Fruit fly (Drosophila melanogaster) whole organism, embryonic: ENCODE results near the gene Trm1.
A peak's percentile ranks its signal among the peaks of the same experiment; 100 is the strongest.

Experiments
- Atf3 ChIP-seq: fragments of 200-800 bp; sonication (Bioruptor generic); optimal IDR thresholded peaks from 3 replicates; lab custom pipeline; 2016; ENCODE audit warnings: missing biosample characterization, missing genetic modification characterization
- Bgb ChIP-seq: fragments of 200-800 bp; sonication (Bioruptor generic); IDR thresholded peaks from 2 replicates; pipeline ENCODE4 v1.3.6; 2022; ENCODE audit warnings: missing biosample characterization, missing genetic modification characterization; ENCODE audit not compliant: partially characterized antibody
- CG1024 ChIP-seq: fragments of 200-800 bp; sonication (Bioruptor generic); IDR thresholded peaks from 2 replicates; pipeline ENCODE4 v1.3.6; 2022; ENCODE audit warnings: missing biosample characterization, missing genetic modification characterization
- CG11504 ChIP-seq: fragments of 200-800 bp; sonication (Bioruptor generic); optimal IDR thresholded peaks from 3 replicates; lab custom pipeline; 2019; ENCODE audit warnings: missing biosample characterization, mild to moderate bottlenecking, missing genetic modification characterization, moderate library complexity
- CG12236 ChIP-seq: fragments of 200-800 bp; sonication (Bioruptor generic); optimal IDR thresholded peaks from 2 replicates; lab custom pipeline; 2016; ENCODE audit warnings: missing biosample characterization, missing genetic modification characterization
- CG13123 ChIP-seq: fragments of 200-800 bp; sonication (Bioruptor generic); optimal IDR thresholded peaks from 2 replicates; lab custom pipeline; 2016; ENCODE audit warnings: missing biosample characterization, missing genetic modification characterization
- CG15514 ChIP-seq: fragments of 200-800 bp; sonication (Bioruptor generic); optimal IDR thresholded peaks from 3 replicates; lab custom pipeline; 2017; ENCODE audit warnings: missing biosample characterization, missing genetic modification characterization, mild to moderate bottlenecking, moderate library complexity, missing genetic modification reagents
- CG16863 ChIP-seq: fragments of 200-800 bp; sonication (Bioruptor generic); optimal IDR thresholded peaks from 3 replicates; lab custom pipeline; 2016; ENCODE audit warnings: missing biosample characterization, missing genetic modification characterization
- CG17186 ChIP-seq: fragments of 200-800 bp; sonication (Bioruptor generic); optimal IDR thresholded peaks from 3 replicates; lab custom pipeline; 2017; ENCODE audit warnings: missing biosample characterization, missing genetic modification reagents, missing genetic modification characterization
- CG18476 ChIP-seq: fragments of 200-800 bp; sonication (Bioruptor generic); optimal IDR thresholded peaks from 2 replicates; lab custom pipeline; 2016; ENCODE audit warnings: missing biosample characterization, mild to moderate bottlenecking, missing genetic modification characterization
- CG30020 ChIP-seq: fragments of 200-800 bp; optimal IDR thresholded peaks from 2 replicates; lab custom pipeline; 2019; ENCODE audit warnings: missing biosample characterization, mild to moderate bottlenecking, missing genetic modification characterization, moderate library complexity
- CG3163 ChIP-seq: fragments of 200-800 bp; sonication (Bioruptor generic); optimal IDR thresholded peaks from 3 replicates; lab custom pipeline; 2016; ENCODE audit warnings: missing biosample characterization, missing genetic modification characterization
- CG34376 ChIP-seq: fragments of 200-800 bp; sonication (Bioruptor generic); optimal IDR thresholded peaks from 2 replicates; lab custom pipeline; 2018; ENCODE audit warnings: missing biosample characterization, mild to moderate bottlenecking, missing genetic modification characterization
- CG42726 ChIP-seq: fragments of 200-800 bp; sonication (Bioruptor generic); IDR thresholded peaks from 2 replicates; pipeline ENCODE4 v1.3.6; 2022; ENCODE audit warnings: missing biosample characterization, missing genetic modification characterization; ENCODE audit not compliant: partially characterized antibody
- CG4404 ChIP-seq: fragments of 200-800 bp; sonication (Bioruptor generic); IDR thresholded peaks from 2 replicates; pipeline ENCODE4 v1.3.6; 2022; ENCODE audit warnings: missing biosample characterization, missing genetic modification characterization
- CG4424 ChIP-seq: fragments of 200-800 bp; sonication (Bioruptor generic); optimal IDR thresholded peaks from 3 replicates; lab custom pipeline; 2016; ENCODE audit warnings: missing biosample characterization, missing genetic modification characterization
- CG6272 ChIP-seq: fragments of 200-800 bp; sonication (Bioruptor generic); IDR thresholded peaks from 2 replicates; pipeline ENCODE4 v1.3.6; 2022; ENCODE audit warnings: missing biosample characterization, missing genetic modification characterization
- CG7745 ChIP-seq: fragments of 200-800 bp; sonication (Bioruptor generic); optimal IDR thresholded peaks from 2 replicates; lab custom pipeline; 2018; ENCODE audit warnings: missing biosample characterization, mild to moderate bottlenecking, missing genetic modification characterization, moderate library complexity
- CG8478 ChIP-seq: fragments of >200 bp; optimal IDR thresholded peaks from 2 replicates; lab custom pipeline; 2018
- CG9437 ChIP-seq: fragments of 200-800 bp; sonication (Bioruptor generic); optimal IDR thresholded peaks from 2 replicates; lab custom pipeline; 2018; ENCODE audit warnings: missing biosample characterization, mild to moderate bottlenecking, missing genetic modification characterization
- Deaf1 ChIP-seq: fragments of 200-800 bp; optimal IDR thresholded peaks from 3 replicates; lab custom pipeline; 2019; ENCODE audit warnings: missing biosample characterization, mild to moderate bottlenecking, missing genetic modification characterization, moderate library complexity
- GATAe ChIP-seq: fragments of 200-800 bp; sonication (Bioruptor generic); conservative IDR thresholded peaks from 2 replicates; pipeline ENCODE4 v1.3.6; 2022; ENCODE audit warnings: missing biosample characterization, missing genetic modification characterization
- HLH54F ChIP-seq: fragments of 200-800 bp; sonication (Bioruptor generic); optimal IDR thresholded peaks from 3 replicates; lab custom pipeline; 2016; ENCODE audit warnings: missing biosample characterization, missing genetic modification characterization
- Jarid2 ChIP-seq: fragments of 200-800 bp; sonication (Bioruptor generic); optimal IDR thresholded peaks from 3 replicates; lab custom pipeline; 2017; ENCODE audit warnings: mild to moderate bottlenecking, missing biosample characterization, missing genetic modification reagents, missing genetic modification characterization
- NFAT ChIP-seq: fragments of 200-800 bp; sonication (Bioruptor generic); IDR thresholded peaks from 2 replicates; pipeline ENCODE4 v1.3.6; 2022; ENCODE audit warnings: missing biosample characterization, missing genetic modification characterization
- Spps ChIP-seq: fragments of 200-800 bp; sonication (Bioruptor generic); optimal IDR thresholded peaks from 2 replicates; lab custom pipeline; 2018; ENCODE audit warnings: missing biosample characterization, mild to moderate bottlenecking, missing genetic modification characterization
- Trl ChIP-seq, 3 experiments: fragments of >200 bp in 2 of 3; fragments of 200-800 bp in 1 of 3; sonication (Bioruptor generic) in 1 of 3; optimal IDR thresholded peaks; 2 replicates in 1 of 3; 3 replicates in 2 of 3; lab custom pipeline; 2016 to 2017; ENCODE audit warnings: missing biosample characterization in 1 of 3, missing genetic modification characterization in 1 of 3
- bowl ChIP-seq: fragments of 200-800 bp; sonication (Bioruptor generic); IDR thresholded peaks from 2 replicates; pipeline ENCODE4 v1.3.6; 2022; ENCODE audit warnings: missing biosample characterization, missing genetic modification characterization
- br ChIP-seq: fragments of >200 bp; optimal IDR thresholded peaks from 2 replicates; lab custom pipeline; 2017
- chinmo ChIP-seq: fragments of 200-800 bp; sonication (Bioruptor generic); IDR thresholded peaks from 4 replicates; pipeline ENCODE4 v1.3.6; 2022; ENCODE audit warnings: missing biosample characterization, missing genetic modification characterization; ENCODE audit not compliant: partially characterized antibody
- corto ChIP-seq: fragments of 200-800 bp; sonication (Bioruptor generic); optimal IDR thresholded peaks from 2 replicates; lab custom pipeline; 2016; ENCODE audit warnings: missing biosample characterization, mild to moderate bottlenecking, missing genetic modification characterization, moderate library complexity
- exex ChIP-seq: fragments of 200-800 bp; sonication (Bioruptor generic); optimal IDR thresholded peaks from 4 replicates; lab custom pipeline; 2018; ENCODE audit warnings: missing biosample characterization, mild to moderate bottlenecking, missing genetic modification characterization, moderate library complexity
- gem ChIP-seq: fragments of 200-800 bp; sonication (Bioruptor generic); optimal IDR thresholded peaks from 2 replicates; lab custom pipeline; 2019; ENCODE audit warnings: missing biosample characterization, mild to moderate bottlenecking, missing genetic modification characterization, moderate library complexity
- gsb ChIP-seq: fragments of 200-800 bp; sonication (Bioruptor generic); IDR thresholded peaks from 2 replicates; pipeline ENCODE4 v1.3.6; 2022; ENCODE audit warnings: missing biosample characterization, missing genetic modification characterization
- gsb-n ChIP-seq: fragments of 200-800 bp; sonication (Bioruptor generic); optimal IDR thresholded peaks from 3 replicates; lab custom pipeline; 2018; ENCODE audit warnings: missing biosample characterization, mild to moderate bottlenecking, missing genetic modification characterization
- hbn ChIP-seq: fragments of 200-800 bp; sonication (Bioruptor generic); IDR thresholded peaks from 2 replicates; pipeline ENCODE4 v1.3.6; 2022; ENCODE audit warnings: missing biosample characterization, missing genetic modification characterization; ENCODE audit not compliant: partially characterized antibody
- kay ChIP-seq: fragments of 200-800 bp; sonication (Bioruptor generic); optimal IDR thresholded peaks from 2 replicates; lab custom pipeline; 2016; ENCODE audit warnings: missing biosample characterization, missing genetic modification characterization
- lab ChIP-seq: fragments of 200-800 bp; sonication (Bioruptor generic); optimal IDR thresholded peaks from 3 replicates; lab custom pipeline; 2017; ENCODE audit warnings: missing biosample characterization, missing genetic modification characterization, mild to moderate bottlenecking, moderate library complexity, missing genetic modification reagents
- lbe ChIP-seq: fragments of 200-800 bp; sonication (Bioruptor generic); optimal IDR thresholded peaks from 2 replicates; lab custom pipeline; 2016; ENCODE audit warnings: missing biosample characterization, mild to moderate bottlenecking, missing genetic modification characterization
- mam ChIP-seq: fragments of 200-800 bp; sonication (Bioruptor generic); optimal IDR thresholded peaks from 3 replicates; lab custom pipeline; 2016; ENCODE audit warnings: missing biosample characterization, missing genetic modification characterization
- mirr ChIP-seq: fragments of 200-800 bp; sonication (Bioruptor generic); optimal IDR thresholded peaks from 3 replicates; lab custom pipeline; 2018; ENCODE audit warnings: missing biosample characterization, mild to moderate bottlenecking, missing genetic modification characterization
- nerfin-1 ChIP-seq: fragments of 200-800 bp; sonication (Bioruptor generic); optimal IDR thresholded peaks from 3 replicates; lab custom pipeline; 2019; ENCODE audit warnings: missing biosample characterization, mild to moderate bottlenecking, missing genetic modification characterization, moderate library complexity
- pita ChIP-seq: fragments of 200-800 bp; sonication (Bioruptor generic); optimal IDR thresholded peaks from 2 replicates; lab custom pipeline; 2017; ENCODE audit warnings: missing biosample characterization, mild to moderate bottlenecking, missing genetic modification characterization
- sd ChIP-seq: fragments of 200-800 bp; sonication (Bioruptor generic); optimal IDR thresholded peaks from 3 replicates; lab custom pipeline; 2018; ENCODE audit warnings: missing biosample characterization, mild to moderate bottlenecking, missing genetic modification characterization, moderate library complexity
- sqz ChIP-seq: fragments of 200-800 bp; sonication (Bioruptor generic); optimal IDR thresholded peaks from 3 replicates; lab custom pipeline; 2018; ENCODE audit warnings: missing biosample characterization, mild to moderate bottlenecking, missing genetic modification characterization
- usp ChIP-seq: fragments of >200 bp; optimal IDR thresholded peaks from 2 replicates; lab custom pipeline; 2017; ENCODE audit warnings: missing biosample characterization, missing genetic modification characterization
- z ChIP-seq: fragments of 200-800 bp; sonication (Bioruptor generic); IDR thresholded peaks from 3 replicates; pipeline ENCODE4 v1.3.6; 2022; ENCODE audit warnings: missing biosample characterization, missing genetic modification characterization

The Trm1 gene

dm6 chr2L:12445743-12446142, 17.9 kb downstream of the Trm1 start, which contains the start of gene Oatp33Ea (continued):
- TF ChIP-seq CG34376 (GFP tag; lab: Kevin White, UChicago) (peak; percentile 96), Bgb (GFP tag; lab: Robert Waterston, UW) (peak; percentile 39; the same call in 1 of the 2 replicates), nerfin-1 (tag; lab: Kevin White, UChicago) (no peak), gem (tag; lab: Kevin White, UChicago) (no peak), z (GFP tag; lab: Robert Waterston, UW) (peak; percentile 61; the same call in 2 of the 3 replicates), chinmo (GFP tag; lab: Robert Waterston, UW) (0 out of 4 replicates have a peak, but pooled peaks have one; percentile 34)

- TF ChIP-seq CG18476 (GFP tag; lab: Kevin White, UChicago) (no peak), CG6272 (GFP tag; lab: Robert Waterston, UW) (no peak), CG11504 (tag; lab: Kevin White, UChicago) (peak; percentile 99), usp (GFP tag; lab: Kevin White, UChicago) (no peak), exex (tag; lab: Kevin White, UChicago) (peak; percentile 34), CG1024 (GFP tag; lab: Robert Waterston, UW) (no peak), gsb-n (tag; lab: Kevin White, UChicago) (no peak), CG3163 (GFP tag; lab: Kevin White, UChicago) (peak; percentile 8), corto (GFP tag; lab: Kevin White, UChicago) (peak; percentile 1), lbe (GFP tag; lab: Kevin White, UChicago) (peak; percentile 35), mam (no peak), CG4424 (GFP tag; lab: Kevin White, UChicago) (no peak), Trl (optimal IDR thresholded peaks at IDR 0.05; lab: Kevin White, UChicago) (peak in 1 of 2 experiments; percentile 2), Trl (GFP tag; optimal IDR thresholded peaks at IDR 0.05; lab: Kevin White, UChicago) (no peak), CG8478 (no peak), br (lab: Kevin White, UChicago) (no peak), CG16863 (no peak), CG4404 (GFP tag; lab: Robert Waterston, UW) (no peak), GATAe (GFP tag; lab: Robert Waterston, UW) (peak; percentile 55; the same call in 1 of the 2 replicates), mirr (GFP tag; lab: Kevin White, UChicago) (peak; percentile 50), Jarid2 (GFP tag; lab: Kevin White, UChicago) (peak; percentile 70), CG30020 (tag; lab: Kevin White, UChicago) (no peak), CG15514 (GFP tag; lab: Kevin White, UChicago) (peak; percentile 12), Deaf1 (tag; lab: Kevin White, UChicago) (peak; percentile 54), lab (peak; percentile 22), gsb (GFP tag; lab: Robert Waterston, UW) (no peak), Spps (tag; lab: Kevin White, UChicago) (no peak), sqz (peak; percentile 10)
Measured at dm6 chr2L:12448082-12448621, 20.3 kb downstream of the Trm1 start, which contains the start of the genes CG5421 and Oatp33Eb. CG5421 (minus strand) TSS chr2L:12448132. Oatp33Eb (plus strand) TSS chr2L:12448484.

- TF ChIP-seq CG12236 (GFP tag; lab: Kevin White, UChicago) (no peak), Atf3 (no peak), bowl (GFP tag; lab: Robert Waterston, UW) (no peak), exex (tag; lab: Kevin White, UChicago) (peak; percentile 95), CG9437 (GFP tag; lab: Kevin White, UChicago) (no peak), hbn (GFP tag; lab: Robert Waterston, UW) (no peak), sd (tag; lab: Kevin White, UChicago) (peak; percentile 0), HLH54F (GFP tag; lab: Kevin White, UChicago) (no peak), kay (GFP tag; lab: Kevin White, UChicago) (no peak), NFAT (GFP tag; lab: Robert Waterston, UW) (no peak), CG13123 (GFP tag; lab: Kevin White, UChicago) (no peak), pita (GFP tag; lab: Kevin White, UChicago) (no peak), CG17186 (no peak), CG7745 (tag; lab: Kevin White, UChicago) (no peak), CG42726 (GFP tag; lab: Robert Waterston, UW) (no peak)
Measured at dm6 chr2L:12453192-12453800, 25.5 kb downstream of the Trm1 start, which contains the start of gene CG5418. CG5418 (minus strand) TSS chr2L:12453242.
